Fruit fly (Drosophila melanogaster): ENCODE measurements around the gene Baldspot.

DNA sequence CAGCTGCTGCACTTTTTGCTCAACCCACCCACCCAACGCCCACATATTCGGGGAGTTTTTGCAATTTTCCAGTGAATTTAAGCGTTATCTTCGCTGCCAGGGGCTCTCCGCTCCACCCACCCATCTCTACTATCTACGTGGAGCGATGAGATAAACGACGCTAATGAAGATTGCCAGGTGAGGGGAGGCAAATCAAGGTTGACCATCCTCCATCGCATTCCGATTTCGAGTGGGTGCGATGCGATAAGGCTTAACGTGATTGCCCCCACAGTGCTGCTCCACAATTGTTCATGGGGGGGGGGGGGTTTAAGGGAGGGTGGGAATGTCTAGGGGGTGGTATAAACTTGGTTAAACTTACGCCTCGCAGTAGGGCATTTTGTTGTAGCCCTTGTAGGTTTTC, 32.4 kb upstream of the Baldspot start:
- TF ChIP-seq CG8478 (optimal IDR thresholded peaks at IDR 0.05) (no peak), usp (GFP tag; optimal IDR thresholded peaks at IDR 0.05) (no peak)
